Worm (Caenorhabditis elegans) whole organism, L1 larva: ENCODE results near the gene lgc-54.

Source experiments
- C34B4.2 ChIP-seq: sonication (generic microtip); optimal IDR thresholded peaks from 2 replicates; lab custom pipeline; 2017; ENCODE audit warnings: mild to moderate bottlenecking, missing genetic modification characterization, missing compliant biosample characterization
- ama-1 ChIP-seq: fragments of 150-350 bp; optimal IDR thresholded peaks from 2 replicates; lab custom pipeline; 2014
- ceh-88 ChIP-seq: fragments of 200-800 bp; sonication (Bioruptor generic); IDR thresholded peaks from 2 replicates; pipeline ENCODE4 v1.3.6; 2022; ENCODE audit warnings: missing genetic modification characterization, missing compliant biosample characterization
- lin-14 ChIP-seq: fragments of 200-800 bp; sonication (Bioruptor generic); optimal IDR thresholded peaks from 2 replicates; lab custom pipeline; 2018; ENCODE audit warnings: mild to moderate bottlenecking, missing genetic modification characterization, moderate library complexity, missing compliant biosample characterization
- nhr-85 ChIP-seq: sonication (generic microtip); peaks from one replicate; lab custom pipeline; 2016; ENCODE audit warnings: missing genetic modification characterization, inconsistent platforms, missing compliant biosample characterization
- pag-3 ChIP-seq: sonication (generic microtip); optimal IDR thresholded peaks from 2 replicates; lab custom pipeline; 2017; ENCODE audit warnings: missing genetic modification characterization, mild to moderate bottlenecking, missing compliant biosample characterization, antibody characterized with exemption, borderline replicate concordance; ENCODE audit not compliant: insufficient read depth
- snu-23 ChIP-seq: sonication (generic microtip); optimal IDR thresholded peaks from 2 replicates; lab custom pipeline; 2016; ENCODE audit warnings: missing genetic modification characterization, missing compliant biosample characterization
- xbp-1 ChIP-seq: sonication (generic microtip); optimal IDR thresholded peaks from 2 replicates; lab custom pipeline; 2016; ENCODE audit warnings: missing genetic modification characterization, missing compliant biosample characterization

lgc-54 gene

ce11 chrV:6792565-6792964 lies 53.8 kb downstream of the lgc-54 start, which contains the start of gene gck-2:
gck-2 (minus strand) TSS chrV:6792665.
- no peak for TF ChIP-seq lin-14 (GFP tag; lab: Kevin White, UChicago)
- no peak for TF ChIP-seq snu-23 (GFP tag; lab: Kevin White, UChicago)
- no peak for TF ChIP-seq nhr-85 (tag; lab: Kevin White, UChicago)
- no peak for TF ChIP-seq pag-3 (tag; lab: Kevin White, UChicago)
- TF ChIP-seq ceh-88 (GFP tag; lab: Robert Waterston, UW), result no peak
- no peak for TF ChIP-seq xbp-1 (tag; lab: Kevin White, UChicago)
- TF ChIP-seq ama-1, result no peak
- no peak for TF ChIP-seq C34B4.2 (tag; lab: Kevin White, UChicago)
